Fruit fly (Drosophila melanogaster) whole organism, prepupa: ENCODE results near the gene LysRS.

Source experiments
- CG31627 ChIP-seq: fragments of 200-800 bp; sonication (Bioruptor generic); optimal IDR thresholded peaks from 3 replicates; lab custom pipeline; 2016; ENCODE audit warnings: missing biosample characterization, missing genetic modification characterization
- CG3919 ChIP-seq: fragments of 200-800 bp; sonication (Bioruptor generic); optimal IDR thresholded peaks from 3 replicates; lab custom pipeline; 2016; ENCODE audit warnings: missing biosample characterization, missing genetic modification characterization
- CG6808 ChIP-seq: fragments of 200-800 bp; sonication (Bioruptor generic); optimal IDR thresholded peaks from 3 replicates; lab custom pipeline; 2017; ENCODE audit warnings: missing biosample characterization, missing genetic modification characterization, mild to moderate bottlenecking, moderate library complexity, missing genetic modification reagents
- Hr38 ChIP-seq: sonication (Bioruptor generic); optimal IDR thresholded peaks from 2 replicates; lab custom pipeline; 2016; ENCODE audit warnings: missing biosample characterization, missing genetic modification characterization
- OdsH ChIP-seq: fragments of 200-800 bp; sonication (Bioruptor generic); optimal IDR thresholded peaks from 3 replicates; lab custom pipeline; 2016; ENCODE audit warnings: missing biosample characterization, missing genetic modification characterization
- fkh ChIP-seq: fragments of 200-800 bp; sonication (Bioruptor generic); optimal IDR thresholded peaks from 3 replicates; lab custom pipeline; 2017; ENCODE audit warnings: missing biosample characterization, mild to moderate bottlenecking, missing genetic modification characterization, moderate library complexity
- lz ChIP-seq: fragments of 200-800 bp; sonication (Bioruptor generic); optimal IDR thresholded peaks from 3 replicates; lab custom pipeline; 2016; ENCODE audit warnings: missing biosample characterization, missing genetic modification characterization
- svp ChIP-seq: fragments of 200-800 bp; sonication (Bioruptor generic); peaks from one replicate; lab custom pipeline; 2016; ENCODE audit warnings: missing biosample characterization, missing genetic modification characterization

DNA sequence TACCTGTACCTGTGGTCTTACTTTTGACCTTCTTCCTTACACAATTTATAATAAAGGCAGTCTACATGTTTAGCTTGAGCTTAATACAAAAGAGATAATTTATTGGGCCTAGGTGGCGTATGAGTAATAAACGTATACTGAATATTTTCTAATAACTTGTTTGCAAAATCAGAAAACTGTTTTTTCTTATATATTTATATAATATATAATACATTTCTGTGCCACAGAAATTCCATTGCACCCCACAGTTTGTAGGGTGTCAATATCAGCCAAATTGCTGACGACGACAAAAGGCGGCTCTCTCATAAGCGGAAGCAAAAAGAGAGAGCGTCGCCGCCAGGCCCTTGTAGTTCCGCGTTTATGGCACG, 23.8 kb downstream of the LysRS start:
- TF ChIP-seq CG3919 (GFP tag; lab: Kevin White, UChicago) (no peak), svp (GFP tag; lab: Kevin White, UChicago) (no peak), OdsH (GFP tag; lab: Kevin White, UChicago) (no peak), lz (GFP tag; lab: Kevin White, UChicago) (no peak), Hr38 (GFP tag; lab: Kevin White, UChicago) (no peak), CG6808 (GFP tag; lab: Kevin White, UChicago) (no peak), fkh (GFP tag; lab: Kevin White, UChicago) (no peak), CG31627 (no peak)
